Worm (Caenorhabditis elegans) whole organism, L4 larva: ENCODE results near the gene rfl-1.

Source experiments
- dmd-8 ChIP-seq: fragments of 200-800 bp; sonication (Bioruptor generic); IDR thresholded peaks from 2 replicates; pipeline ENCODE4 v1.3.6; 2022; ENCODE audit warnings: missing genetic modification characterization, missing compliant biosample characterization
- lim-7 ChIP-seq: fragments of 200-800 bp; sonication (Bioruptor generic); IDR thresholded peaks from 2 replicates; pipeline ENCODE4 v1.3.6; 2022; ENCODE audit warnings: missing genetic modification characterization, missing compliant biosample characterization
- mep-1 ChIP-seq: fragments of 150-350 bp; sonication (generic microtip); optimal IDR thresholded peaks from 3 replicates; lab custom pipeline; 2014; ENCODE audit warnings: missing biosample characterization, missing genetic modification characterization
- unc-39 ChIP-seq: sonication (generic microtip); optimal IDR thresholded peaks from 2 replicates; lab custom pipeline; 2017; ENCODE audit warnings: missing biosample characterization, missing genetic modification characterization

DNA sequence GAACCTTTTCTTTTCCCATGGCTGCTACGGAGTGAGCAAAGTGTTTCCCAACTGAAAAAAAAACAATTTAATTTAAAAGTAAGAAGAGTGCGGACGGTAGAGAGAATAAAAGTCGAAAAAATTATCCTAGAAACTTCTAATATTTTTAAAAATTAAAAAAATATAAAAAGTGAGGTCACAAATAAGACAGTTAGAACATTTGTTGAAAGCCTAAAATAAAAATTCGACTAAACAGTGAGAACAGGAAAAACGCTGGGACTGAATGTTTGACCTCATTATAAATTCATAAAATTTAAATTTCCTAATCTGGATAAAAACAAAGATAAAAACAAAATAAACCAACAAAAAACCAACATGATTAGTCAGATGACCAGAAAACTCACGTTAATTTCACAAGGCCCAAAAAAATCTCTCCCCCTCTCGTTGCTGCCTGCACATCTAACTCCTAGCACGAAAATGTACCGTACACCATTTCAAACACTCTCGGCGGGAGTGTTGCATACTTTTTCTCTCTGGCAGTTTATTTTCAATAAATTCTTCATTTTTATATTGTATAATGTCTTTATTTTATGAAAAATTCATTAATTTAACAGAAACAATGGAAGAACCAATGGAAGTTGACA is 49.2 kb upstream of the rfl-1 start, which contains the start of the genes eef-1A.1 and rfc-4:
- TF ChIP-seq dmd-8 (GFP tag; lab: Robert Waterston, UW) (no peak), lim-7 (GFP tag; lab: Robert Waterston, UW) (peak; percentile 68; the same call in 1 of the 2 replicates), mep-1 (tag; lab: Kevin White, UChicago) (peak; percentile 98), unc-39 (tag; lab: Kevin White, UChicago) (no peak)
